Fruit fly (Drosophila melanogaster): ENCODE results near the gene escl.

DNA sequence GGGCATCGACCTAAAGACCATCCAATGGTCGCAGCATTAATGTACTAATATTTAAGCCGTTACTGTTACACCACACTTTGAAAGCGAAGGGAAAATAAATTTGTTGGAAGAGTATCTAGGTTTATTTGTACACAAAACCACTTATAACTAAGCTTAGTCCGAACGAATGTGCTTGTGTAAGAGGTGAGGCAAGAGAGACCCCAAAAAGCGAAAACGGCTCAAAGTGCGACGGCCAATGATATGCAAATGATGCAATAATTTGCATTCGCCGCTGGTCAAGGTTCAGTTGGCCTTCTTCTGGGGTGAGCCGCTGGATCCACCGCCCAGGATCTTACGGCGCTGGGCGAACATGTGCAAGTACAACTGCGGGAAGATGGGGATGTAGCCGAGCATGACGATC, 10.4 kb downstream of the escl start:
- TF ChIP-seq CG13123 (GFP tag; optimal IDR thresholded peaks at IDR 0.05) (no peak), ranshi (GFP tag; IDR thresholded peaks at IDR 0.05) (no peak), E2f1 (GFP tag; IDR thresholded peaks at IDR 0.05) (no peak), prd (optimal IDR thresholded peaks at IDR 0.05) (no peak), prd (GFP tag; IDR thresholded peaks at IDR 0.05) (no peak), CG17328 (GFP tag; IDR thresholded peaks at IDR 0.05) (no peak), CG2678 (tag; optimal IDR thresholded peaks at IDR 0.05) (no peak), CG17802 (tag; optimal IDR thresholded peaks at IDR 0.05) (no peak), CG8089 (GFP tag; optimal IDR thresholded peaks at IDR 0.05) (no peak), gce (GFP tag; IDR thresholded peaks at IDR 0.05) (no peak), Dfd (GFP tag; optimal IDR thresholded peaks at IDR 0.05) (no peak), CG11695 (GFP tag; IDR thresholded peaks at IDR 0.05) (no peak)

All from whole organism, embryonic.